Fruit fly (Drosophila melanogaster) ovary, adult (tissue): ENCODE results near the gene CG32199.

ENCODE experiments used
- CG17801 ChIP-seq: fragments of 200-800 bp; optimal IDR thresholded peaks from 2 replicates; lab custom pipeline; 2019; ENCODE audit warnings: missing biosample characterization, mild to moderate bottlenecking, missing genetic modification characterization, moderate library complexity; ENCODE audit not compliant: partially characterized antibody

Gene CG32199

dm6 chr3L:18627657-18628455, 16.2 kb downstream of the CG32199 start:
- no peak for TF ChIP-seq CG17801 (GFP tag; lab: Kevin White, UChicago)

- TF ChIP-seq CG17801 (GFP tag; lab: Kevin White, UChicago): no peak
Observed at dm6 chr3L:18628458-18628857, 16.8 kb downstream of the CG32199 start.

dm6 chr3L:18629874-18630273, 18.2 kb downstream of the CG32199 start:
- TF ChIP-seq CG17801 (GFP tag; lab: Kevin White, UChicago): no peak

DNA sequence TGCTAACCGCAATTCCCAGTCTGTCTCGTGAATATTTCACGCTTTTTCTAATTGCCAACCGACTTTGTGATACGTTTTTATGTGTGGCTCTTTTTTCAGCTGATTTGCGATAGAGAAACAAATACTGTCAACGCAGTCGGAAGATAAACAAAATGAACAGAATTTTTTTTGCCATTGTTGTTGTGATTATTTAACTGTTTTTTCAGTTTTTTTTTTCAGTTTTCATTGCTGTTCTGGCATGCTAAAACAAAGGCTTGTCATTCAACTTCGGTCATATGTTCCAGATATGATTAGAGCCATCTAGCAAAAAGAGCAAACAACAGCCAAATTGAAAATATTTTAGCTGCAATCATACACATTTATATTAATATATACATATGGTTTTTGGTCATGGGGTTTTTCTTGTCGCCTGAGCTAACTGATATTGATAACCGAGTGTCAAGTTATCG, 20.5 kb downstream of the CG32199 start:
- no peak for TF ChIP-seq CG17801 (GFP tag; lab: Kevin White, UChicago)

DNA sequence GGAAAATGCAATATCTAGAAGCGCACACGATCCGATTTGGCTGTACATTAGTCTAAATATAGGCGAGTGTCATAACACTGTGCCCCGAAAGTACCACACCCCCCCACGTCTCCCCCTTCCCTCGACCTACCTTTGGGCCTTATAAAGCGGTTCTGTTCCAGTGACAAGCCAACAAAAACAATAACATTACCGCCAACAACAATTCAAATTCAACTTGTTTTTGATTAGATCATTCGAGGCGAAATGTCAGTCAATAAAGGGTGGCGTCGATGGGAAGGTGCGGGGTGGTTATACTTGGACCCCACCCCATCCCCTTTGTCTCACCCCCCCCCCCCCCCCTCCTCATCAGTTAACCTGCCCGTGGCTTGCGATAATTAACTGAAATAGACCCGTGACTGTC, 21.4 kb downstream of the CG32199 start:
- TF ChIP-seq CG17801 (GFP tag; lab: Kevin White, UChicago): no peak

- TF ChIP-seq CG17801 (GFP tag; lab: Kevin White, UChicago): peak; percentile 60
Observed at dm6 chr3L:18634792-18635471, 23.2 kb downstream of the CG32199 start.

DNA sequence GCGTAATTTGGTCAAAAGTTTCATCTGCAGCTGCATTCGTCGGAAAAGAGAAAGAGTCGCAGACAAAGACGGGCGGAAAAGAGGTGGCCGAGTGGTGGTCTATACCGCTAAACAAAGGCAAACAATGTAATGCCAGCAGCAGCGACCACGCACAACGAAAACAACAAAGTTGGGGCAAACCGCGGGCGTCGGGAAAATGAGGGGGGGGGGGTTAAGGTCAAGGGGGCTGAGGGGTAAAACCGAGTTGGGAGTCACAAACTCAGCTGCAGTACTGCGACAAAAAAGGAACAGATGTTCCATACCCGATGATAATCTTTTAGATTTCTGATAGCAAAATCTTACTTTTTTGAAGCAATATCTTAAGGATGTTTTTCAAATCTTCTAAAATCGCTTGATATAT, 25.1 kb downstream of the CG32199 start:
- TF ChIP-seq CG17801 (GFP tag; lab: Kevin White, UChicago): no peak

dm6 chr3L:18637348-18637747, 25.6 kb downstream of the CG32199 start:
- TF ChIP-seq CG17801 (GFP tag; lab: Kevin White, UChicago): no peak

dm6 chr3L:18638043-18638442, 26.3 kb downstream of the CG32199 start:
- no peak for TF ChIP-seq CG17801 (GFP tag; lab: Kevin White, UChicago)

dm6 chr3L:18638487-18638886, 26.8 kb downstream of the CG32199 start:
- no peak for TF ChIP-seq CG17801 (GFP tag; lab: Kevin White, UChicago)

DNA sequence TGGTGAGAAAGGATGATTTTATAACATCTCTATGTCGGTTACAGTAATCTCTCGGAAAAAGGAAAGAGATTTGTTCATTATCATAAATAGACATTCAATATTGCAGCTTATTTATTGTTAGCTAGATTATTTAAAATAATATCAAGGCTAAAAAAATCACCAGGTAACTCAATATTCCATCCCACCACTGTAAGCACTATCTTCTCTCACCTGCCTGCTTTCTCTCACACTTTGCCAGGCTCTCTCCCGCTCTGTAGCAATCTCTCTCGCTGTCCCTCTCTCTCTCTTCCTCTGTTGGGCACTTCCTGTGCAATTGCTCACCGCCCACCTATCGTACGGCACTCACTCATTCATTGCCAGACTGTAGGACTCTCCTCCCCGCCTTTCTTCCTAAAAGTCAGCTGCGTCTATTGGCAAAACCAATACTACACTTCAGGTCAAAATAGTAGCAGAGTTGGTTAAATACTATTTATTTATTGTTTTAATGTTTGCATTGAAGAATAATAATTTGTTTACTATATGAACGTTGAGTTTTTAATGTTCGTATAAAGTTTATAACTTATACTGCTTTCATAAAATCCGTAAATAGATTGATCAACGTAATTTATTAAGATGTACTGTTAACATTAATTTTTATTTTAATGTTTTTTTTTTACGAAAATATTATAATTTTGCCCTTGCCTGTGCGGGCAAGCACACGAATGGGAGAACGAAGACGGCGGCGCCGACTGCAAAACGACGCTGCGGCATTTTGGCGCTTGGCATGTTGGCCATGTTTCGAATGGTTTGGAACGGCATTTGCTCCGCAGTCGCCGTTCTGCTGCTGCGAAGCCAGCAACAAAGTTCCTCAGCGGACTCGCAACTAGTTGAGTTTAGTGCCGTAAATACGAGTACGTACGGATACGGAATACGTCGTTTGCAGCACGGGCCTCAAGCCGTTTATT, 29.2 kb downstream of the CG32199 start:
- peak; percentile 38 for TF ChIP-seq CG17801 (GFP tag; lab: Kevin White, UChicago)

DNA sequence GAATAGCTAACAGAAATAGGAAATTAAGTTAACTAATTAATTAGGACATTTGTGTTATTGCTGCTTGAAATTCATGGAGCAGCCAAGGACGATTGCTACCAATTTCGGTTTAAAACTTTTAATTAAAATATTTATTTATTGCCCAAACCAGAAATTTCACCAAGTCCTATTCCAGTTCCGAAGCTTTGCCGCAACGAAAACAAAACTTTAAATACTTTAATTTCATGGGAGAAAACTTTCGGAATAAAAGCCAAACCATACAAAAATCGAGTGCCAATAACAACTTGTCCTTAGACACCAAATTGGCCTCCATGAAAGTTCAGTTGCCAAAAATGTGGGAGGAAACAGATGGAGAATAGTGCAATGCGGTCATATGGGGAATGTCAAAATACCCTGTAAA, 31.5 kb downstream of the CG32199 start:
- no peak for TF ChIP-seq CG17801 (GFP tag; lab: Kevin White, UChicago)

DNA sequence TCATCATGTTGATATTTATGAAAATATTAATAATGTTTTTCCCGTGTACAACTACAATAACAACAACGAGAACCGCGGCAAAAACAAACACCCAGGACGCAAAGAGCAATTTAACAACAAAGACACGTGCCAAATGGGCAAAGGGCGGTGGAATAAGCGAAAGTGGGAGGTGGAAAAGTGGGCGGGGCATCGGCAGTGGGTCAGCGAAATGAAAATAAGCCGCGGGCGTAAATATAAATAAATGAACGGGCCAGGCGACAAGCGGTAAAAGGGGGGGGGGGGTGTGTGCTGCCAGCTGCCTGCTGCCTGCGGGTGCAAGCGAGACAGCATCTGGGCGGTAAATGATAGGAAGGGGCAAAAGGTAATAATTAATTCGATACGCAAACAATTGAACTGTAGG, 42.0 kb downstream of the CG32199 start:
- TF ChIP-seq CG17801 (GFP tag; lab: Kevin White, UChicago): no peak
